Worm (Caenorhabditis elegans) whole organism, L3 larva: ENCODE results near the gene srd-54.

Experiments
- ZK546.5 ChIP-seq: sonication (generic microtip); optimal IDR thresholded peaks from 2 replicates; lab custom pipeline; 2017; ENCODE audit warnings: missing biosample characterization, missing genetic modification characterization
- ama-1 ChIP-seq: fragments of 150-350 bp; optimal IDR thresholded peaks from 2 replicates; lab custom pipeline; 2018
- ceh-16 ChIP-seq: sonication (generic microtip); optimal IDR thresholded peaks from 2 replicates; lab custom pipeline; 2017; ENCODE audit warnings: missing biosample characterization, missing genetic modification characterization
- ceh-28 ChIP-seq: fragments of 150-350 bp; optimal IDR thresholded peaks from 2 replicates; lab custom pipeline; 2014; ENCODE audit warnings: missing biosample characterization, missing genetic modification reagents, missing genetic modification characterization
- ceh-9 ChIP-seq: sonication (generic microtip); optimal IDR thresholded peaks from 2 replicates; lab custom pipeline; 2018; ENCODE audit warnings: missing biosample characterization, missing genetic modification characterization
- egl-27 ChIP-seq: sonication (generic microtip); optimal IDR thresholded peaks from 4 replicates; lab custom pipeline; 2017; ENCODE audit warnings: missing biosample characterization, missing genetic modification reagents, missing genetic modification characterization
- egl-5 ChIP-seq: fragments of 150-350 bp; optimal IDR thresholded peaks from 2 replicates; lab custom pipeline; 2017; ENCODE audit warnings: missing biosample characterization, missing genetic modification reagents, missing genetic modification characterization, inconsistent platforms
- elt-1 ChIP-seq: fragments of 150-350 bp; optimal IDR thresholded peaks from 2 replicates; lab custom pipeline; 2014; ENCODE audit warnings: missing biosample characterization, missing genetic modification characterization
- elt-2 ChIP-seq: sonication (generic microtip); optimal IDR thresholded peaks from 2 replicates; lab custom pipeline; 2016; ENCODE audit warnings: missing genetic modification reagents, mild to moderate bottlenecking, missing genetic modification characterization, missing compliant biosample characterization
- elt-3 ChIP-seq, 3 experiments: fragments of 150-350 bp in 1 of 3; sonication (generic microtip) in 2 of 3; optimal IDR thresholded peaks; 2 replicates in 2 of 3; 4 replicates in 1 of 3; lab custom pipeline; 2014 to 2017; ENCODE audit warnings: missing biosample characterization in 3 of 3, missing genetic modification characterization in 3 of 3
- eor-1 ChIP-seq, 2 experiments: fragments of 150-350 bp; optimal IDR thresholded peaks; 2 replicates each; lab custom pipeline; 2014 to 2018; ENCODE audit warnings: missing biosample characterization in 2 of 2, missing genetic modification characterization in 2 of 2
- fkh-10 ChIP-seq: sonication (generic microtip); optimal IDR thresholded peaks from 2 replicates; lab custom pipeline; 2017; ENCODE audit warnings: missing biosample characterization, missing genetic modification reagents, missing genetic modification characterization
- fkh-2 ChIP-seq: fragments of 150-350 bp; optimal IDR thresholded peaks from 2 replicates; lab custom pipeline; 2014; ENCODE audit warnings: missing biosample characterization, missing genetic modification reagents, missing genetic modification characterization
- jun-1 ChIP-seq: fragments of 150-350 bp; optimal IDR thresholded peaks from 2 replicates; lab custom pipeline; 2014; ENCODE audit warnings: missing biosample characterization, missing genetic modification reagents, missing genetic modification characterization
- lin-15B ChIP-seq: fragments of 150-350 bp; optimal IDR thresholded peaks from 2 replicates; lab custom pipeline; 2014; ENCODE audit warnings: missing biosample characterization, missing genetic modification characterization
- lsy-12 ChIP-seq: sonication (generic microtip); optimal IDR thresholded peaks from 2 replicates; lab custom pipeline; 2016; ENCODE audit warnings: mild to moderate bottlenecking, missing genetic modification characterization, missing compliant biosample characterization
- mdl-1 ChIP-seq: fragments of 150-350 bp; optimal IDR thresholded peaks from 2 replicates; lab custom pipeline; 2014; ENCODE audit warnings: missing biosample characterization, missing genetic modification characterization
- mml-1 ChIP-seq: fragments of 150-350 bp; sonication (generic microtip); optimal IDR thresholded peaks from 3 replicates; lab custom pipeline; 2014; ENCODE audit warnings: missing biosample characterization, missing genetic modification characterization
- nfya-1 ChIP-seq: sonication (generic microtip); optimal IDR thresholded peaks from 2 replicates; lab custom pipeline; 2017; ENCODE audit warnings: missing genetic modification characterization, mild to moderate bottlenecking, missing compliant biosample characterization, antibody characterized with exemption, moderate library complexity; ENCODE audit not compliant: insufficient read depth
- nhr-11 ChIP-seq: fragments of 150-350 bp; optimal IDR thresholded peaks from 2 replicates; lab custom pipeline; 2014; ENCODE audit warnings: missing biosample characterization, missing genetic modification characterization
- nhr-12 ChIP-seq: fragments of 150-350 bp; optimal IDR thresholded peaks from 2 replicates; lab custom pipeline; 2014; ENCODE audit warnings: missing biosample characterization, missing genetic modification characterization
- nhr-23 ChIP-seq: fragments of 150-350 bp; optimal IDR thresholded peaks from 2 replicates; lab custom pipeline; 2014; ENCODE audit warnings: missing biosample characterization, missing genetic modification reagents, missing genetic modification characterization
- nhr-237 ChIP-seq: fragments of 150-350 bp; optimal IDR thresholded peaks from 2 replicates; lab custom pipeline; 2014; ENCODE audit warnings: missing biosample characterization, missing genetic modification characterization
- nhr-25 ChIP-seq: sonication (generic microtip); optimal IDR thresholded peaks from 2 replicates; lab custom pipeline; 2017; ENCODE audit warnings: missing biosample characterization, missing genetic modification characterization
- nhr-28 ChIP-seq: fragments of 150-350 bp; optimal IDR thresholded peaks from 2 replicates; lab custom pipeline; 2014; ENCODE audit warnings: missing biosample characterization, missing genetic modification characterization
- nhr-77 ChIP-seq: fragments of 150-350 bp; optimal IDR thresholded peaks from 2 replicates; lab custom pipeline; 2014; ENCODE audit warnings: missing biosample characterization, missing genetic modification characterization
- pha-4 ChIP-seq: fragments of 150-350 bp; optimal IDR thresholded peaks from 2 replicates; lab custom pipeline; 2014; ENCODE audit warnings: missing biosample characterization, missing genetic modification reagents, missing genetic modification characterization
- pqm-1 ChIP-seq: fragments of 150-350 bp; optimal IDR thresholded peaks from 2 replicates; lab custom pipeline; 2017; ENCODE audit warnings: missing biosample characterization, missing genetic modification characterization, inconsistent platforms
- sea-2 ChIP-seq: fragments of 150-350 bp; sonication (generic microtip); optimal IDR thresholded peaks from 4 replicates; lab custom pipeline; 2014; ENCODE audit warnings: missing biosample characterization, missing genetic modification reagents, missing genetic modification characterization
- skn-1 ChIP-seq: fragments of 150-350 bp; optimal IDR thresholded peaks from 2 replicates; lab custom pipeline; 2014; ENCODE audit warnings: missing biosample characterization, missing genetic modification characterization
- snpc-4 ChIP-seq: fragments of 150-350 bp; optimal IDR thresholded peaks from 2 replicates; lab custom pipeline; 2014; ENCODE audit warnings: missing biosample characterization, missing genetic modification characterization
- tbx-2 ChIP-seq: sonication (generic microtip); optimal IDR thresholded peaks from 2 replicates; lab custom pipeline; 2016; ENCODE audit warnings: mild to moderate bottlenecking, missing genetic modification characterization, missing compliant biosample characterization
- zag-1 ChIP-seq: fragments of 150-350 bp; optimal IDR thresholded peaks from 2 replicates; lab custom pipeline; 2014; ENCODE audit warnings: missing biosample characterization, missing genetic modification characterization

srd-54 gene

DNA sequence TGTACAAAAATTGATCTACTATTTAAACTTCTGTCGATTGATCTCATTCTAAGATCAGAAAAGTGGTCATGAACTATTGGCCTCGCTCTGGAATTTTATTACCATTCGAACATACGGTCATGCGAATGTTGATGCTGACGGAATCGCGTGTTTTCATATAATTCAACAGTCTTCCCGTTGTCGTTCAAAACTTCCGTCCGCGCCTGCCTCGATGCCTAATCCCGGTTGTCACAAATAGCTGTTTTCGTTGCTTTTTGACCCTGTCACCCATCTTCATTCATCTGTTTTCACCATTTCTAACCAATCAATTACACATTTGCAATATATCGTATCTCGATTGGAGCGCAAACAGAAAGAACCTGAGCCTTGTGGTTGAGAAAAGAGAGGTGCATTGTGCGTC is 39.0 kb upstream of the srd-54 start:
- no peak for TF ChIP-seq elt-1 (tag; lab: Kevin White, UChicago)
- no peak for TF ChIP-seq ceh-28 (tag; lab: Kevin White, UChicago)
- no peak for TF ChIP-seq eor-1 (tag; optimal IDR thresholded peaks at IDR 0.05; lab: Kevin White, UChicago)
- TF ChIP-seq skn-1 (tag; lab: Kevin White, UChicago), result no peak
- no peak for TF ChIP-seq nfya-1 (tag; lab: Kevin White, UChicago)
- TF ChIP-seq pha-4 (tag; lab: Kevin White, UChicago), result peak; percentile 16
- TF ChIP-seq nhr-23 (tag; lab: Kevin White, UChicago), result peak; percentile 24
- no peak for TF ChIP-seq ceh-16 (tag; lab: Kevin White, UChicago)
- TF ChIP-seq nhr-28 (tag; lab: Kevin White, UChicago), result no peak
- TF ChIP-seq tbx-2 (tag; lab: Kevin White, UChicago), result no peak
- TF ChIP-seq mml-1 (tag; lab: Kevin White, UChicago), result no peak
- no peak for TF ChIP-seq elt-2
- TF ChIP-seq nhr-25 (tag; lab: Kevin White, UChicago), result peak; percentile 48
- peak; percentile 76 for TF ChIP-seq ama-1 (lab: Kevin White, UChicago)

ce11 chrII:7393922-7394689 is 38.3 kb upstream of the srd-54 start:
- TF ChIP-seq ceh-9 (tag; lab: Kevin White, UChicago) (no peak), elt-2 (peak; percentile 12), nhr-25 (tag; lab: Kevin White, UChicago) (peak; percentile 28)

DNA sequence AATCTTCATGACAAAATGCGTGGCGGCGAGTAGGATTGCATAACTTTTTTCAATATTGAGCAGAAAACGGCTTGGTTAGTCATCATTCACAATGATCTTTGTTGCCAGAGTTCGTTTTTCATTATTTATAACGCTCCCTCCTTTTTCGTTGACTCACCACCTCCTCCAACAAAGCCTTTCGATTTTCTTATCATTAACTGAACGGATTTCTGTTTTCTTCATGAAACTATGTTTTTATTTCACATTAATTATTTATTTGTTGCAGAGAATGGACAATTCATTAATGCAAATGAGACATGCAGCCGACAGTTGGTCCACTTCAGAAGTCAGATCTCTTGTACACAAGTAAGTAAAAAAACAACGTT is 37.8 kb upstream of the srd-54 start, which contains the start of gene bath-44:
bath-44 (plus strand) TSS at position 266 of the 365 bp plus-strand sequence.
- peak; percentile 42 for TF ChIP-seq ama-1 (lab: Kevin White, UChicago)
- TF ChIP-seq ceh-16 (tag; lab: Kevin White, UChicago), result no peak

DNA sequence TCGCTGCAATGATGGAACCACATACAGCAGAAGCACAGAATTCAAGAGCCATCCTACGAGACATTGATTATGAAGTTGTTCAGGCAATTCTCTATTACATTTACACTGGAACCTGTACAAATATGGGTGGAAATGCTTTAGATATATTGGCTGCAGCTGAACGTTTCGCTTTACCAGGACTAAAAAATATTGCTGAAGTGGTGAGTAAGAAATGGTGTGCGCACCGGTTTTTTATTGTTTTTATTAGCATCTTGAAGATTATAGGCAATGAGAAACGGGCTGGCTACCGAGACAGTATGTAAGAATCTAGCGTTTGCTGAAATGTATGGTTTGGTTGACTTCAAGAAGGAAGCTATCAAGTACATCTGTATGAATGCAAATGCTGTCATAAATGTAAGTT is 36.3 kb upstream of the srd-54 start:
- TF ChIP-seq lsy-12, result no peak
- TF ChIP-seq ceh-16 (tag; lab: Kevin White, UChicago), result no peak
- TF ChIP-seq jun-1 (tag; lab: Kevin White, UChicago), result no peak
- TF ChIP-seq sea-2 (GFP tag; lab: Kevin White, UChicago), result no peak
- no peak for TF ChIP-seq nhr-23 (tag; lab: Kevin White, UChicago)
- no peak for TF ChIP-seq ZK546.5 (tag; lab: Kevin White, UChicago)
- TF ChIP-seq nhr-12 (tag; lab: Kevin White, UChicago), result no peak
- TF ChIP-seq fkh-10 (GFP tag; lab: Kevin White, UChicago), result no peak
- TF ChIP-seq nhr-237, result no peak
- no peak for TF ChIP-seq egl-5 (tag; lab: Kevin White, UChicago)
- TF ChIP-seq mml-1 (tag; lab: Kevin White, UChicago), result no peak
- TF ChIP-seq mdl-1 (tag; lab: Kevin White, UChicago), result no peak
- no peak for TF ChIP-seq ceh-28 (tag; lab: Kevin White, UChicago)
- no peak for TF ChIP-seq pqm-1
- TF ChIP-seq ceh-9 (tag; lab: Kevin White, UChicago), result no peak
- no peak for TF ChIP-seq ama-1 (lab: Kevin White, UChicago)

- TF ChIP-seq fkh-2 (tag; lab: Kevin White, UChicago), result no peak
- TF ChIP-seq skn-1 (tag; lab: Kevin White, UChicago), result no peak
- TF ChIP-seq fkh-10 (GFP tag; lab: Kevin White, UChicago), result no peak
- TF ChIP-seq egl-27 (tag; lab: Kevin White, UChicago), result no peak
- TF ChIP-seq sea-2 (GFP tag; lab: Kevin White, UChicago), result no peak
- no peak for TF ChIP-seq zag-1 (tag; lab: Kevin White, UChicago)
- no peak for TF ChIP-seq snpc-4 (tag; lab: Kevin White, UChicago)
- TF ChIP-seq nhr-11 (tag; lab: Kevin White, UChicago), result no peak
- peak; percentile 13 for TF ChIP-seq lsy-12
- no peak for TF ChIP-seq eor-1 (tag; optimal IDR thresholded peaks at IDR 0.05; lab: Kevin White, UChicago)
- TF ChIP-seq nhr-23 (tag; lab: Kevin White, UChicago), result peak; percentile 39
- peak; percentile 72 for TF ChIP-seq ama-1 (lab: Kevin White, UChicago)
- no peak for TF ChIP-seq egl-5 (tag; lab: Kevin White, UChicago)
- TF ChIP-seq pqm-1, result no peak
- TF ChIP-seq ceh-9 (tag; lab: Kevin White, UChicago), result no peak
- no peak for TF ChIP-seq nhr-12 (tag; lab: Kevin White, UChicago)
- TF ChIP-seq mml-1 (tag; lab: Kevin White, UChicago), result no peak
- no peak for TF ChIP-seq nhr-77 (tag; lab: Kevin White, UChicago)
- no peak for TF ChIP-seq mdl-1 (tag; lab: Kevin White, UChicago)
- no peak for TF ChIP-seq nhr-25 (tag; lab: Kevin White, UChicago)
- peak; percentile 31 for TF ChIP-seq elt-1 (tag; lab: Kevin White, UChicago)
- TF ChIP-seq ceh-28 (tag; lab: Kevin White, UChicago), result peak; percentile 11
- TF ChIP-seq ZK546.5 (tag; lab: Kevin White, UChicago), result no peak
- no peak for TF ChIP-seq elt-3 (tag; optimal IDR thresholded peaks at IDR 0.05; lab: Kevin White, UChicago)
- no peak for TF ChIP-seq lin-15B (tag; lab: Kevin White, UChicago)
Measured at ce11 chrII:7397273-7397840, 35.1 kb upstream of the srd-54 start.
